Fruit fly (Drosophila melanogaster) whole organism, embryonic: ENCODE results near the gene CG33191.

ENCODE experiments used
- Asciz ChIP-seq: fragments of 200-800 bp; sonication (Bioruptor generic); optimal IDR thresholded peaks from 2 replicates; lab custom pipeline; 2017; ENCODE audit warnings: missing biosample characterization, mild to moderate bottlenecking, missing genetic modification characterization, missing genetic modification reagents
- BtbVII ChIP-seq: fragments of 200-800 bp; sonication (Bioruptor generic); optimal IDR thresholded peaks from 3 replicates; lab custom pipeline; 2017; ENCODE audit warnings: missing biosample characterization, mild to moderate bottlenecking, missing genetic modification characterization
- CG10543 ChIP-seq: fragments of 200-800 bp; sonication (Bioruptor generic); optimal IDR thresholded peaks from 3 replicates; lab custom pipeline; 2017; ENCODE audit warnings: missing biosample characterization, mild to moderate bottlenecking, missing genetic modification characterization, moderate library complexity
- CG11695 ChIP-seq: fragments of 200-800 bp; sonication (Bioruptor generic); IDR thresholded peaks from 3 replicates; pipeline ENCODE4 v1.3.6; 2022; ENCODE audit warnings: missing biosample characterization, missing genetic modification characterization
- CG12769 ChIP-seq: fragments of 200-800 bp; sonication (Bioruptor generic); optimal IDR thresholded peaks from 2 replicates; lab custom pipeline; 2019; ENCODE audit warnings: missing biosample characterization, mild to moderate bottlenecking, missing genetic modification characterization, moderate library complexity
- CG13287 ChIP-seq: fragments of 200-800 bp; sonication (Bioruptor generic); IDR thresholded peaks from 2 replicates; pipeline ENCODE4 v1.3.6; 2022; ENCODE audit warnings: missing biosample characterization, missing genetic modification characterization; ENCODE audit not compliant: partially characterized antibody
- CG13775 ChIP-seq: fragments of 200-800 bp; sonication (Bioruptor generic); optimal IDR thresholded peaks from 3 replicates; lab custom pipeline; 2017; ENCODE audit warnings: missing biosample characterization, mild to moderate bottlenecking, missing genetic modification characterization
- CG17829 ChIP-seq: fragments of 200-800 bp; optimal IDR thresholded peaks from 2 replicates; lab custom pipeline; 2019; ENCODE audit warnings: missing biosample characterization, mild to moderate bottlenecking, missing genetic modification characterization, moderate library complexity
- CG30403 ChIP-seq: fragments of 200-800 bp; sonication (Bioruptor generic); optimal IDR thresholded peaks from 3 replicates; lab custom pipeline; 2016; ENCODE audit warnings: missing biosample characterization, missing genetic modification characterization
- CG31365 ChIP-seq: fragments of 200-800 bp; sonication (Bioruptor generic); optimal IDR thresholded peaks from 2 replicates; lab custom pipeline; 2018; ENCODE audit warnings: missing biosample characterization, mild to moderate bottlenecking, missing genetic modification characterization
- CG31388 ChIP-seq: fragments of 200-800 bp; sonication (Bioruptor generic); optimal IDR thresholded peaks from 2 replicates; lab custom pipeline; 2016; ENCODE audit warnings: missing biosample characterization, missing genetic modification characterization
- CG34422 ChIP-seq: fragments of 200-800 bp; sonication (Bioruptor generic); IDR thresholded peaks from 3 replicates; pipeline ENCODE4 v1.3.6; 2022; ENCODE audit warnings: missing biosample characterization, missing genetic modification characterization
- CG6854 ChIP-seq: fragments of 200-800 bp; sonication (Bioruptor generic); optimal IDR thresholded peaks from 3 replicates; lab custom pipeline; 2017; ENCODE audit warnings: missing biosample characterization, mild to moderate bottlenecking, missing genetic modification characterization
- Camta ChIP-seq: fragments of 200-800 bp; sonication (Bioruptor generic); optimal IDR thresholded peaks from 2 replicates; lab custom pipeline; 2016; ENCODE audit warnings: missing biosample characterization, missing genetic modification characterization
- D19A ChIP-seq: fragments of 200-800 bp; optimal IDR thresholded peaks from 3 replicates; lab custom pipeline; 2019; ENCODE audit warnings: missing biosample characterization, mild to moderate bottlenecking, missing genetic modification characterization, moderate library complexity
- Eip74EF ChIP-seq, 2 experiments: fragments of 200-800 bp in 1 of 2; fragments of >200 bp in 1 of 2; sonication (Bioruptor generic) in 1 of 2; optimal IDR thresholded peaks; 2 replicates each; lab custom pipeline; 2017 to 2019; ENCODE audit warnings: missing biosample characterization in 2 of 2, missing genetic modification characterization in 2 of 2, mild to moderate bottlenecking in 1 of 2, moderate library complexity in 1 of 2
- H2.0 ChIP-seq: fragments of 200-800 bp; sonication (Bioruptor generic); IDR thresholded peaks from 2 replicates; pipeline ENCODE4 v1.3.6; 2022; ENCODE audit warnings: missing biosample characterization, missing genetic modification characterization
- HLH54F ChIP-seq: fragments of 200-800 bp; sonication (Bioruptor generic); optimal IDR thresholded peaks from 3 replicates; lab custom pipeline; 2016; ENCODE audit warnings: missing biosample characterization, missing genetic modification characterization
- Kr ChIP-seq: fragments of 200-800 bp; sonication (Bioruptor generic); optimal IDR thresholded peaks from 2 replicates; lab custom pipeline; 2017; ENCODE audit warnings: missing biosample characterization, mild to moderate bottlenecking, missing genetic modification characterization
- Lim3 ChIP-seq: fragments of 200-800 bp; sonication (Bioruptor generic); IDR thresholded peaks from 2 replicates; pipeline ENCODE4 v1.3.6; 2022; ENCODE audit warnings: missing biosample characterization, missing genetic modification characterization
- Med ChIP-seq: fragments of 200-800 bp; sonication (Bioruptor generic); peaks from one replicate; lab custom pipeline; 2016; ENCODE audit warnings: missing biosample characterization, missing genetic modification characterization, mild to moderate bottlenecking, inconsistent platforms, moderate library complexity
- Pdp1 ChIP-seq, 2 experiments: fragments of 200-800 bp; sonication (Bioruptor generic); optimal IDR thresholded peaks; 3 replicates each; lab custom pipeline; 2016; ENCODE audit warnings: missing biosample characterization in 2 of 2, missing genetic modification characterization in 2 of 2, mild to moderate bottlenecking in 1 of 2, moderate library complexity in 1 of 2
- Sry-β ChIP-seq: fragments of 200-800 bp; sonication (Bioruptor generic); optimal IDR thresholded peaks from 2 replicates; lab custom pipeline; 2018; ENCODE audit warnings: missing biosample characterization, mild to moderate bottlenecking, missing genetic modification characterization, moderate library complexity
- Stat92E ChIP-seq, 3 experiments: fragments of >200 bp in 2 of 3; fragments of 200-800 bp in 1 of 3; sonication (Bioruptor generic) in 1 of 3; optimal IDR thresholded peaks; 2 replicates each; lab custom pipeline; 2017 to 2019; ENCODE audit warnings: missing biosample characterization in 3 of 3, missing genetic modification characterization in 3 of 3, mild to moderate bottlenecking in 1 of 3, moderate library complexity in 1 of 3
- abd-A ChIP-seq: fragments of 200-800 bp; sonication (Bioruptor generic); optimal IDR thresholded peaks from 3 replicates; lab custom pipeline; 2019; ENCODE audit warnings: missing biosample characterization, mild to moderate bottlenecking, missing genetic modification characterization, moderate library complexity
- ac ChIP-seq: fragments of 200-800 bp; sonication (Bioruptor generic); optimal IDR thresholded peaks from 3 replicates; lab custom pipeline; 2017; ENCODE audit warnings: missing biosample characterization, mild to moderate bottlenecking, missing genetic modification characterization
- cato ChIP-seq: fragments of 200-800 bp; sonication (Bioruptor generic); optimal IDR thresholded peaks from 2 replicates; lab custom pipeline; 2016; ENCODE audit warnings: missing biosample characterization, missing genetic modification characterization, borderline replicate concordance
- chinmo ChIP-seq: fragments of 200-800 bp; sonication (Bioruptor generic); IDR thresholded peaks from 4 replicates; pipeline ENCODE4 v1.3.6; 2022; ENCODE audit warnings: missing biosample characterization, missing genetic modification characterization; ENCODE audit not compliant: partially characterized antibody
- ci ChIP-seq: fragments of 200-800 bp; sonication (Bioruptor generic); IDR thresholded peaks from 3 replicates; pipeline ENCODE4 v1.3.6; 2022; ENCODE audit warnings: missing biosample characterization, missing genetic modification characterization
- dati ChIP-seq: fragments of 200-800 bp; sonication (Bioruptor generic); IDR thresholded peaks from 2 replicates; pipeline ENCODE4 v1.3.6; 2022; ENCODE audit warnings: missing biosample characterization, missing genetic modification characterization
- fd64A ChIP-seq: fragments of 200-800 bp; sonication (Bioruptor generic); optimal IDR thresholded peaks from 3 replicates; lab custom pipeline; 2018; ENCODE audit warnings: missing biosample characterization, mild to moderate bottlenecking, missing genetic modification characterization
- gem ChIP-seq: fragments of 200-800 bp; sonication (Bioruptor generic); optimal IDR thresholded peaks from 2 replicates; lab custom pipeline; 2019; ENCODE audit warnings: missing biosample characterization, mild to moderate bottlenecking, missing genetic modification characterization, moderate library complexity
- grn ChIP-seq: fragments of 200-800 bp; sonication (Bioruptor generic); optimal IDR thresholded peaks from 3 replicates; lab custom pipeline; 2017; ENCODE audit warnings: missing biosample characterization, missing genetic modification characterization
- inv ChIP-seq: fragments of 200-800 bp; sonication (Bioruptor generic); IDR thresholded peaks from 2 replicates; pipeline ENCODE4 v1.3.6; 2022; ENCODE audit warnings: missing biosample characterization, missing genetic modification characterization; ENCODE audit not compliant: partially characterized antibody
- ken ChIP-seq: fragments of 200-800 bp; sonication (Bioruptor generic); IDR thresholded peaks from 3 replicates; pipeline ENCODE4 v1.3.6; 2022; ENCODE audit warnings: missing biosample characterization, missing genetic modification characterization
- lmd ChIP-seq: fragments of 200-800 bp; sonication (Bioruptor generic); IDR thresholded peaks from 2 replicates; pipeline ENCODE4 v1.3.6; 2022; ENCODE audit warnings: missing biosample characterization, missing genetic modification characterization
- lola ChIP-seq, 3 experiments: fragments of >200 bp in 2 of 3; fragments of 200-800 bp in 1 of 3; sonication (Bioruptor generic) in 1 of 3; optimal IDR thresholded peaks; 2 replicates each; lab custom pipeline; 2017 to 2019; ENCODE audit warnings: missing biosample characterization in 3 of 3, missing genetic modification characterization in 3 of 3, mild to moderate bottlenecking in 1 of 3, moderate library complexity in 1 of 3
- pan ChIP-seq, 4 experiments: fragments of >200 bp in 3 of 4; fragments of 200-800 bp in 1 of 4; sonication (Bioruptor generic) in 1 of 4; optimal IDR thresholded peaks in 3 of 4; IDR thresholded peaks in 1 of 4; 2 replicates each; pipeline versions ENCODE4 v1.3.6 to Lab custom; 2017 to 2022; ENCODE audit warnings: missing biosample characterization in 2 of 4, missing genetic modification characterization in 2 of 4, mixed read lengths in 1 of 4
- prd ChIP-seq, 3 experiments: fragments of >200 bp in 2 of 3; fragments of 200-800 bp in 1 of 3; sonication (Bioruptor generic) in 1 of 3; optimal IDR thresholded peaks in 2 of 3; IDR thresholded peaks in 1 of 3; 2 replicates in 2 of 3; 3 replicates in 1 of 3; pipeline versions ENCODE4 v1.3.6 to Lab custom; 2017 to 2022; ENCODE audit warnings: missing biosample characterization in 1 of 3, missing genetic modification characterization in 1 of 3
- pzg ChIP-seq: fragments of 200-800 bp; sonication (Bioruptor generic); optimal IDR thresholded peaks from 3 replicates; lab custom pipeline; 2018; ENCODE audit warnings: missing biosample characterization, mild to moderate bottlenecking, missing genetic modification characterization, moderate library complexity
- row ChIP-seq: fragments of 200-800 bp; sonication (Bioruptor generic); IDR thresholded peaks from 3 replicates; pipeline ENCODE4 v1.3.6; 2022; ENCODE audit warnings: missing biosample characterization, missing genetic modification characterization
- sd ChIP-seq: fragments of 200-800 bp; sonication (Bioruptor generic); optimal IDR thresholded peaks from 3 replicates; lab custom pipeline; 2018; ENCODE audit warnings: missing biosample characterization, mild to moderate bottlenecking, missing genetic modification characterization, moderate library complexity
- so ChIP-seq: fragments of 200-800 bp; sonication (Bioruptor generic); IDR thresholded peaks from 3 replicates; pipeline ENCODE4 v1.3.6; 2022; ENCODE audit warnings: missing biosample characterization, missing genetic modification characterization
- tll ChIP-seq, 2 experiments: fragments of 200-800 bp in 1 of 2; fragments of >200 bp in 1 of 2; sonication (Bioruptor generic) in 1 of 2; optimal IDR thresholded peaks; 2 replicates each; lab custom pipeline; 2017 to 2019; ENCODE audit warnings: missing biosample characterization in 2 of 2, missing genetic modification characterization in 2 of 2, mild to moderate bottlenecking in 1 of 2, moderate library complexity in 1 of 2
- wdn ChIP-seq: fragments of 200-800 bp; sonication (Bioruptor generic); IDR thresholded peaks from 2 replicates; pipeline ENCODE4 v1.3.6; 2022; ENCODE audit warnings: missing biosample characterization, missing genetic modification characterization

CG33191 gene

DNA sequence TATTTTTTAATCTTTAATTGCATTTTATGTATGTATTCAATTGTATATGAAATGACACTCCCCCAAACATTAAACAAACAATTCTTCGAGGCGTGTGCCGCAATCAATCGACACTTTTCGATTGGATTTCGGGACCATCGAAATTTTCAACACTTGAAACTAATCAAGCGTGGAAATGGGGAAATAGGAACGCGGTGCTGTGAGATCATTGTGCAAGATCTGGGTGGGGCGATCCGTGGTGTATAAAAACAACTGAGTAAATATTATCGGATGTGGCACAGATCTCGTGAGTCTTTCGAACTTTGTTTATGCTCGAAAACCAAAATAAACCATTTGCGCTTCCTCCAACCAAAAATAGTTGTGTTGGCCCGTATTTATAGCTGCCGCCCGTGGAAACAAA, 38.5 kb downstream of the CG33191 start:
- TF ChIP-seq sd (tag; lab: Kevin White, UChicago) (peak; percentile 66), dati (GFP tag; lab: Robert Waterston, UW) (no peak), CG31365 (tag; lab: Kevin White, UChicago) (no peak), CG34422 (GFP tag; lab: Robert Waterston, UW) (no peak), CG10543 (peak; percentile 48), Pdp1 (GFP tag; optimal IDR thresholded peaks at IDR 0.05; lab: Kevin White, UChicago) (peak in 1 of 2 experiments; percentile 79), CG12769 (tag; lab: Kevin White, UChicago) (peak; percentile 71), fd64A (peak; percentile 42), ci (GFP tag; lab: Robert Waterston, UW) (0 out of 3 replicates have a peak, but pooled peaks have one; percentile 33), CG13775 (no peak), Kr (GFP tag; lab: Kevin White, UChicago) (no peak), grn (peak; percentile 7), Eip74EF (GFP tag; optimal IDR thresholded peaks at IDR 0.05; lab: Kevin White, UChicago) (peak in 1 of 2 experiments; percentile 46), wdn (GFP tag; lab: Robert Waterston, UW) (no peak), BtbVII (GFP tag; lab: Kevin White, UChicago) (peak; percentile 32), gem (no peak), Med (peak; percentile 35), so (peak; percentile 41; the same call in 1 of the 3 replicates), ken (GFP tag; lab: Robert Waterston, UW) (no peak), ac (GFP tag; lab: Kevin White, UChicago) (no peak), CG30403 (GFP tag; lab: Kevin White, UChicago) (no peak), lola (GFP tag; optimal IDR thresholded peaks at IDR 0.05; lab: Kevin White, UChicago) (no peak), abd-A (tag; lab: Kevin White, UChicago) (peak; percentile 72), Camta (GFP tag; lab: Kevin White, UChicago) (no peak), chinmo (GFP tag; lab: Robert Waterston, UW) (0 out of 4 replicates have a peak, but pooled peaks have one; percentile 32)

DNA sequence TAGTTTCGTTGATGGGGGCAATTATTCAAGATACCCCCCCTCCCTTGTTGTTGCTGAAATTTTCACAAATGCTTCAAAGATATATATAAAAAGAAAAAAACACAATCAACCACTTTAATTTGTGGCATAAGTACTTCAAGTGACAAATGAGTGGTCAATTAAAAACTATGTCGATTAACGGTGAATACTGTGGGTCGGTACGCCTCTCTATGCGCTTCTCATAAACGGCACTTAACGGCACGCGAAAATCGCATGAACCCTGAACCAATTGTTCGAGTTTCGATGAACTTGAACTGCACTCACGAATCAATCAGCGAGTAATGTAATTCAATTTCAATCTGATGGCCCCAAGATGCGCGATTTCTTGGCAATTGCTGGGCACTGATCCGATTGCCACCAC, 39.6 kb downstream of the CG33191 start:
- TF ChIP-seq lmd (GFP tag; lab: Robert Waterston, UW) (no peak), chinmo (GFP tag; lab: Robert Waterston, UW) (0 out of 4 replicates have a peak, but pooled peaks have one; percentile 10), pzg (no peak), CG17829 (tag; lab: Kevin White, UChicago) (peak; percentile 96), sd (tag; lab: Kevin White, UChicago) (peak; percentile 37), CG6854 (GFP tag; lab: Kevin White, UChicago) (no peak)

DNA sequence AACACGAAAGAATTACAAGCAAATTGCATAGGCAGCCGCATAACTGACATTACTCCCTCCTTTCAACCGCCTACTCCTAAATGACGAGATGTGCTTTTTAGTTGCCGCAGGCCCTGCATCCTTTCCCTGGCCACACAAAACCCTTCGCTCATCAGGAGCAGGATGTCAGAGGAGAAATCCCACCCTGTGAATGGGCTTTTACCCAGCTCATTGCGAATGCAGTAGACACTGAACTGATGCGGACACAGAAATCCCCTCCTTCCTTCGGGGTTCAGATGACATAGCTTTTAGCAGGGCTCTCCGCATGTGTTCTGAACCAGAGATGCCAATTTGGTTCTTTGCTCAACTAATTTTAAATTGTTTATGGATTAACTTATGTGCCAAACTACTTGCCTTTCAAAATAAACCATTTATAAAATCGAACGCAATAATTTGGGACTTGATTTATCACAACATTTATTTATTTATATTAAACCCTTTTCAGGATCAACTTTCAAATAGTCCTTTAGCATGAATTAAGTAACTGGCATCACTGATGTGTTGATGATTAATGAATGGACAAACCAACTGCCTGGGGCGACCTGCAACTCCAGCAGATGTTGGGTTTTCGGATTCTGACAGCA, 40.5 kb downstream of the CG33191 start:
- TF ChIP-seq CG31365 (tag; lab: Kevin White, UChicago) (no peak), row (GFP tag; lab: Robert Waterston, UW) (peak; percentile 14; the same call in 1 of the 3 replicates), CG13287 (GFP tag; lab: Robert Waterston, UW) (no peak), CG31388 (GFP tag; lab: Kevin White, UChicago) (no peak), cato (no peak), D19A (tag; lab: Kevin White, UChicago) (no peak), CG11695 (GFP tag; lab: Robert Waterston, UW) (no peak), prd (optimal IDR thresholded peaks at IDR 0.05; lab: Kevin White, UChicago) (no peak), prd (GFP tag; IDR thresholded peaks at IDR 0.05; lab: Robert Waterston, UW) (no peak), Asciz (GFP tag; lab: Kevin White, UChicago) (no peak), Sry-β (GFP tag; lab: Kevin White, UChicago) (peak; percentile 82), HLH54F (no peak), H2.0 (GFP tag; lab: Robert Waterston, UW) (no peak), pan (optimal IDR thresholded peaks at IDR 0.05; lab: Kevin White, UChicago) (no peak), pan (GFP tag; optimal IDR thresholded peaks at IDR 0.05 in 1 of 2, IDR thresholded peaks at IDR 0.05 in 1 of 2) (no peak), Lim3 (GFP tag; lab: Robert Waterston, UW) (no peak), inv (no peak), tll (GFP tag; optimal IDR thresholded peaks at IDR 0.05; lab: Kevin White, UChicago) (no peak), Stat92E (GFP tag; optimal IDR thresholded peaks at IDR 0.05; lab: Kevin White, UChicago) (peak in 1 of 3 experiments; percentile 27)
